Worm (Caenorhabditis elegans) whole organism, young adult: ENCODE data around the gene C27D9.1.

Experiments used
- D2030.7 ChIP-seq: fragments of 200-800 bp; sonication (Bioruptor generic); IDR thresholded peaks from 2 replicates; pipeline ENCODE4 v1.3.6; 2022; ENCODE audit warnings: missing genetic modification reagents, missing genetic modification characterization, missing compliant biosample characterization
- F33H1.4 ChIP-seq: fragments of 200-800 bp; sonication (Bioruptor generic); IDR thresholded peaks from 2 replicates; pipeline ENCODE4 v1.3.6; 2022; ENCODE audit warnings: missing genetic modification reagents, missing genetic modification characterization, missing compliant biosample characterization
- F55B11.4 ChIP-seq: sonication (generic microtip); optimal IDR thresholded peaks from 2 replicates; lab custom pipeline; 2016; ENCODE audit warnings: missing compliant biosample characterization, missing genetic modification characterization, borderline replicate concordance; ENCODE audit not compliant: insufficient read depth
- Y53F4B.3 ChIP-seq: fragments of 200-800 bp; sonication (Bioruptor generic); IDR thresholded peaks from 2 replicates; pipeline ENCODE4 v1.3.6; 2022; ENCODE audit warnings: missing genetic modification reagents, missing genetic modification characterization, missing compliant biosample characterization
- Y79H2A.3 ChIP-seq: fragments of 200-800 bp; sonication (Bioruptor generic); conservative IDR thresholded peaks from 2 replicates; pipeline ENCODE4 v1.3.6; 2022; ENCODE audit warnings: missing genetic modification reagents, missing genetic modification characterization, missing compliant biosample characterization
- ceh-27 ChIP-seq: fragments of 200-800 bp; sonication (Bioruptor generic); optimal IDR thresholded peaks from 2 replicates; lab custom pipeline; 2018; ENCODE audit warnings: mild to moderate bottlenecking, missing genetic modification characterization, moderate library complexity, missing compliant biosample characterization
- chd-7 ChIP-seq: sonication (generic microtip); optimal IDR thresholded peaks from 2 replicates; lab custom pipeline; 2016; ENCODE audit warnings: mild to moderate bottlenecking, missing genetic modification characterization, moderate library complexity, missing compliant biosample characterization
- fkh-3 ChIP-seq: sonication (generic microtip); optimal IDR thresholded peaks from 2 replicates; lab custom pipeline; 2016; ENCODE audit warnings: mild to moderate bottlenecking, missing genetic modification characterization, missing compliant biosample characterization
- lin-35 ChIP-seq, 3 experiments: fragments of 150-350 bp in 2 of 3; sonication (generic microtip) in 1 of 3; optimal IDR thresholded peaks; 2 replicates each; lab custom pipeline; 2014 to 2018; ENCODE audit warnings: missing biosample characterization in 3 of 3, missing genetic modification characterization in 3 of 3, missing genetic modification reagents in 3 of 3
- lir-1 ChIP-seq: fragments of 200-800 bp; sonication (Bioruptor generic); conservative IDR thresholded peaks from 2 replicates; pipeline ENCODE4 v1.3.6; 2022; ENCODE audit warnings: missing genetic modification reagents, missing genetic modification characterization, missing compliant biosample characterization
- madf-8 ChIP-seq: fragments of 200-800 bp; sonication (Bioruptor generic); conservative IDR thresholded peaks from 2 replicates; pipeline ENCODE4 v1.3.6; 2022; ENCODE audit warnings: missing genetic modification reagents, missing genetic modification characterization, missing compliant biosample characterization
- nhr-27 ChIP-seq: fragments of 200-800 bp; sonication (Bioruptor generic); optimal IDR thresholded peaks from 2 replicates; lab custom pipeline; 2018; ENCODE audit warnings: mild to moderate bottlenecking, missing genetic modification characterization, moderate library complexity, missing compliant biosample characterization
- zim-3 ChIP-seq: sonication (generic microtip); optimal IDR thresholded peaks from 2 replicates; lab custom pipeline; 2017; ENCODE audit warnings: mild to moderate bottlenecking, missing genetic modification characterization, moderate library complexity, missing compliant biosample characterization
- ztf-3 ChIP-seq: fragments of 200-800 bp; sonication (Bioruptor generic); optimal IDR thresholded peaks from 2 replicates; lab custom pipeline; 2018; ENCODE audit warnings: mild to moderate bottlenecking, missing genetic modification characterization, missing compliant biosample characterization

- TF ChIP-seq fkh-3: no peak
- TF ChIP-seq Y79H2A.3: no peak
- TF ChIP-seq ztf-3 (GFP tag; lab: Kevin White, UChicago): no peak
- TF ChIP-seq nhr-27 (tag; lab: Kevin White, UChicago): no peak
- no peak for TF ChIP-seq lir-1 (GFP tag; lab: Robert Waterston, UW)
- TF ChIP-seq ceh-27 (GFP tag; lab: Kevin White, UChicago): no peak
- no peak for TF ChIP-seq madf-8
- no peak for TF ChIP-seq chd-7 (tag; lab: Kevin White, UChicago)
- TF ChIP-seq zim-3: no peak
- no peak for TF ChIP-seq Y53F4B.3 (GFP tag; lab: Robert Waterston, UW)
- TF ChIP-seq F55B11.4 (tag; lab: Kevin White, UChicago): no peak
- TF ChIP-seq lin-35 (GFP tag; optimal IDR thresholded peaks at IDR 0.05; lab: Kevin White, UChicago): no peak
- no peak for TF ChIP-seq F33H1.4 (GFP tag; lab: Robert Waterston, UW)
- TF ChIP-seq D2030.7 (GFP tag; lab: Robert Waterston, UW): no peak
These were observed 7.9 kb upstream of the C27D9.1 start for ce11 chrII:4745281-4745680.
